Fruit fly (Drosophila melanogaster): Measurements from ENCODE around the gene CG1764.
A peak's percentile ranks its signal among the peaks of the same experiment; 100 is the strongest.

DNA sequence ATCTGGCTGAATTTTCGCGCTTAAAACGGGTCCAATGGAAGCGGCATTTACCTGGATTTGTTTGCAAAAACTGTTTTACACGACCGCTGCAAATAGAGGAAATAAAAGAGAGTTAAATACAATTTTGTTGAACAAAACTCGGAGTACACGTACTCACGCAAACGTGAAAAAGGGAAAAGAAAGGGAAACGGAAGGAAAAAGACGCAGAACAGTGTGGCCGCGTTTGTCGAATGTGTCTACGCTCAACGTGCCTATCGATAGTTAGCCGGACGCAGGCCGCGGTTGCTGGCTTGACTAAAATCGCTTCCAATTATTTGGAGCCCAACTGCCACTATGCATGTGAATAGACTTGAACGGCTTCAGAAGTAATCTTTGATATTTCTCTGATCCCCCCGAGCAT, 35.2 kb upstream of the CG1764 start, which contains the start of gene RpS15Aa:
- TF ChIP-seq Abd-B (GFP tag; optimal IDR thresholded peaks at IDR 0.05) (no peak), psq (GFP tag; optimal IDR thresholded peaks at IDR 0.05) (no peak), Mio (GFP tag; optimal IDR thresholded peaks at IDR 0.05) (peak; percentile 25), sv (GFP tag; optimal IDR thresholded peaks at IDR 0.05) (peak; percentile 65), Hr78 (GFP tag; optimal IDR thresholded peaks at IDR 0.05) (no peak)

Measured in whole organism, wandering third instar larva.